Fruit fly (Drosophila melanogaster) whole organism, embryonic: ENCODE data around the gene trbl.

Experiments
- Asciz ChIP-seq: fragments of 200-800 bp; sonication (Bioruptor generic); optimal IDR thresholded peaks from 2 replicates; lab custom pipeline; 2017; ENCODE audit warnings: missing biosample characterization, mild to moderate bottlenecking, missing genetic modification characterization, missing genetic modification reagents
- BEAF-32 ChIP-seq: fragments of 200-800 bp; sonication (Bioruptor generic); optimal IDR thresholded peaks from 3 replicates; lab custom pipeline; 2017; ENCODE audit warnings: missing biosample characterization, missing genetic modification characterization, mild to moderate bottlenecking, moderate library complexity, missing genetic modification reagents
- Blimp-1 ChIP-seq: fragments of 200-800 bp; sonication (Bioruptor generic); optimal IDR thresholded peaks from 3 replicates; lab custom pipeline; 2018; ENCODE audit warnings: missing biosample characterization, missing genetic modification characterization, mild to moderate bottlenecking, moderate library complexity, missing genetic modification reagents
- CG12104 ChIP-seq: fragments of 200-800 bp; sonication (Bioruptor generic); optimal IDR thresholded peaks from 3 replicates; lab custom pipeline; 2016; ENCODE audit warnings: missing biosample characterization, missing genetic modification characterization
- CG12299 ChIP-seq: fragments of 200-800 bp; sonication (Bioruptor generic); optimal IDR thresholded peaks from 2 replicates; lab custom pipeline; 2018; ENCODE audit warnings: missing biosample characterization, mild to moderate bottlenecking, missing genetic modification characterization
- CG12659 ChIP-seq: fragments of 200-800 bp; sonication (Bioruptor generic); optimal IDR thresholded peaks from 3 replicates; lab custom pipeline; 2017; ENCODE audit warnings: mild to moderate bottlenecking, missing biosample characterization, missing genetic modification reagents, missing genetic modification characterization
- CG12744 ChIP-seq: fragments of 200-800 bp; sonication (Bioruptor generic); optimal IDR thresholded peaks from 2 replicates; lab custom pipeline; 2016; ENCODE audit warnings: missing biosample characterization, missing genetic modification characterization
- CG12769 ChIP-seq: fragments of 200-800 bp; sonication (Bioruptor generic); optimal IDR thresholded peaks from 2 replicates; lab custom pipeline; 2019; ENCODE audit warnings: missing biosample characterization, mild to moderate bottlenecking, missing genetic modification characterization, moderate library complexity
- CG13775 ChIP-seq: fragments of 200-800 bp; sonication (Bioruptor generic); optimal IDR thresholded peaks from 3 replicates; lab custom pipeline; 2017; ENCODE audit warnings: missing biosample characterization, mild to moderate bottlenecking, missing genetic modification characterization
- CG1529 ChIP-seq: fragments of 200-800 bp; sonication (Bioruptor generic); optimal IDR thresholded peaks from 3 replicates; lab custom pipeline; 2018; ENCODE audit warnings: missing biosample characterization, missing genetic modification characterization
- CG1603 ChIP-seq: fragments of 200-800 bp; sonication (Bioruptor generic); optimal IDR thresholded peaks from 2 replicates; lab custom pipeline; 2019; ENCODE audit warnings: missing biosample characterization, mild to moderate bottlenecking, missing genetic modification characterization, moderate library complexity
- CG2199 ChIP-seq: fragments of 200-800 bp; sonication (Bioruptor generic); IDR thresholded peaks from 3 replicates; pipeline ENCODE4 v1.3.6; 2022; ENCODE audit warnings: missing biosample characterization, missing genetic modification characterization
- CG2678 ChIP-seq: fragments of 200-800 bp; sonication (Bioruptor generic); optimal IDR thresholded peaks from 3 replicates; lab custom pipeline; 2019; ENCODE audit warnings: missing biosample characterization, mild to moderate bottlenecking, missing genetic modification characterization, moderate library complexity
- CG2875 ChIP-seq: fragments of 200-800 bp; sonication (Bioruptor generic); optimal IDR thresholded peaks from 2 replicates; lab custom pipeline; 2017; ENCODE audit warnings: missing biosample characterization, mild to moderate bottlenecking, missing genetic modification characterization, missing genetic modification reagents
- CG30431 ChIP-seq: fragments of 200-800 bp; sonication (Bioruptor generic); optimal IDR thresholded peaks from 2 replicates; lab custom pipeline; 2017; ENCODE audit warnings: missing biosample characterization, missing genetic modification characterization
- CG3281 ChIP-seq: fragments of 200-800 bp; sonication (Bioruptor generic); optimal IDR thresholded peaks from 3 replicates; lab custom pipeline; 2017; ENCODE audit warnings: missing biosample characterization, mild to moderate bottlenecking, missing genetic modification characterization
- CG6765 ChIP-seq: fragments of 200-800 bp; sonication (Bioruptor generic); optimal IDR thresholded peaks from 3 replicates; lab custom pipeline; 2017; ENCODE audit warnings: missing biosample characterization, mild to moderate bottlenecking, missing genetic modification characterization
- CG6813 ChIP-seq: fragments of 200-800 bp; sonication (Bioruptor generic); optimal IDR thresholded peaks from 2 replicates; lab custom pipeline; 2017; ENCODE audit warnings: missing biosample characterization, missing genetic modification characterization, mild to moderate bottlenecking, moderate library complexity, missing genetic modification reagents
- CG7745 ChIP-seq: fragments of 200-800 bp; sonication (Bioruptor generic); optimal IDR thresholded peaks from 2 replicates; lab custom pipeline; 2018; ENCODE audit warnings: missing biosample characterization, mild to moderate bottlenecking, missing genetic modification characterization, moderate library complexity
- CG7928 ChIP-seq: fragments of 200-800 bp; sonication (Bioruptor generic); optimal IDR thresholded peaks from 2 replicates; lab custom pipeline; 2017; ENCODE audit warnings: missing biosample characterization, mild to moderate bottlenecking, missing genetic modification characterization
- CG8290 ChIP-seq, 3 experiments: fragments of 200-800 bp; sonication (Bioruptor generic); optimal IDR thresholded peaks; 2 replicates each; lab custom pipeline; 2016 to 2019; ENCODE audit warnings: missing biosample characterization in 3 of 3, missing genetic modification characterization in 3 of 3, mild to moderate bottlenecking in 2 of 3, moderate library complexity in 1 of 3
- CG8359 ChIP-seq: fragments of 200-800 bp; sonication (Bioruptor generic); optimal IDR thresholded peaks from 2 replicates; lab custom pipeline; 2017; ENCODE audit warnings: missing biosample characterization, mild to moderate bottlenecking, missing genetic modification characterization, borderline replicate concordance
- CrebB ChIP-seq: fragments of 200-800 bp; sonication (Bioruptor generic); optimal IDR thresholded peaks from 3 replicates; lab custom pipeline; 2018; ENCODE audit warnings: missing biosample characterization, mild to moderate bottlenecking, missing genetic modification characterization
- Dek ChIP-seq: fragments of 200-800 bp; sonication (Bioruptor generic); optimal IDR thresholded peaks from 3 replicates; lab custom pipeline; 2019; ENCODE audit warnings: missing biosample characterization, mild to moderate bottlenecking, missing genetic modification characterization, moderate library complexity
- HmgZ ChIP-seq: fragments of 200-800 bp; sonication (Bioruptor generic); optimal IDR thresholded peaks from 2 replicates; lab custom pipeline; 2018; ENCODE audit warnings: missing biosample characterization, mild to moderate bottlenecking, missing genetic modification characterization
- Lpt ChIP-seq: fragments of >200 bp; optimal IDR thresholded peaks from 2 replicates; lab custom pipeline; 2018; ENCODE audit warnings: missing biosample characterization, missing genetic modification characterization
- MBD-R2 ChIP-seq: fragments of 200-800 bp; sonication (Bioruptor generic); IDR thresholded peaks from 2 replicates; pipeline ENCODE4 v1.3.6; 2022; ENCODE audit warnings: missing biosample characterization, missing genetic modification characterization
- MTF-1 ChIP-seq: fragments of 200-800 bp; sonication (Bioruptor generic); optimal IDR thresholded peaks from 2 replicates; lab custom pipeline; 2018; ENCODE audit warnings: missing biosample characterization, mild to moderate bottlenecking, missing genetic modification characterization, borderline replicate concordance
- Mad ChIP-seq: fragments of 200-800 bp; sonication (Bioruptor generic); optimal IDR thresholded peaks from 2 replicates; lab custom pipeline; 2016; ENCODE audit warnings: missing biosample characterization, missing genetic modification characterization
- ac ChIP-seq: fragments of 200-800 bp; sonication (Bioruptor generic); optimal IDR thresholded peaks from 3 replicates; lab custom pipeline; 2017; ENCODE audit warnings: missing biosample characterization, mild to moderate bottlenecking, missing genetic modification characterization
- bigmax ChIP-seq: fragments of 200-800 bp; sonication (Bioruptor generic); optimal IDR thresholded peaks from 2 replicates; lab custom pipeline; 2018; ENCODE audit warnings: missing biosample characterization, mild to moderate bottlenecking, missing genetic modification characterization
- chif ChIP-seq, 2 experiments: fragments of 200-800 bp; sonication (Bioruptor generic); optimal IDR thresholded peaks; 3 replicates each; lab custom pipeline; 2016; ENCODE audit warnings: missing biosample characterization in 2 of 2, missing genetic modification characterization in 2 of 2
- crp ChIP-seq, 2 experiments: fragments of 200-800 bp; sonication (Bioruptor generic); optimal IDR thresholded peaks; 2 replicates in 1 of 2; 3 replicates in 1 of 2; lab custom pipeline; 2017; ENCODE audit warnings: missing biosample characterization in 2 of 2, missing genetic modification characterization in 2 of 2, mild to moderate bottlenecking in 1 of 2, moderate library complexity in 1 of 2
- dati ChIP-seq: fragments of 200-800 bp; sonication (Bioruptor generic); IDR thresholded peaks from 2 replicates; pipeline ENCODE4 v1.3.6; 2022; ENCODE audit warnings: missing biosample characterization, missing genetic modification characterization
- fd102C ChIP-seq: fragments of 200-800 bp; sonication (Bioruptor generic); optimal IDR thresholded peaks from 2 replicates; lab custom pipeline; 2018; ENCODE audit warnings: missing biosample characterization, mild to moderate bottlenecking, missing genetic modification characterization, moderate library complexity
- gsb-n ChIP-seq: fragments of 200-800 bp; sonication (Bioruptor generic); optimal IDR thresholded peaks from 3 replicates; lab custom pipeline; 2018; ENCODE audit warnings: missing biosample characterization, mild to moderate bottlenecking, missing genetic modification characterization
- hb ChIP-seq: fragments of 200-800 bp; sonication (Bioruptor generic); IDR thresholded peaks from 3 replicates; pipeline ENCODE4 v1.3.6; 2022; ENCODE audit warnings: missing biosample characterization, missing genetic modification characterization; ENCODE audit not compliant: partially characterized antibody
- onecut ChIP-seq: fragments of 200-800 bp; sonication (Bioruptor generic); IDR thresholded peaks from 2 replicates; pipeline ENCODE4 v1.3.6; 2022; ENCODE audit warnings: missing biosample characterization, missing genetic modification characterization
- row ChIP-seq: fragments of 200-800 bp; sonication (Bioruptor generic); IDR thresholded peaks from 3 replicates; pipeline ENCODE4 v1.3.6; 2022; ENCODE audit warnings: missing biosample characterization, missing genetic modification characterization
- schlank ChIP-seq: fragments of 200-800 bp; sonication (Bioruptor generic); optimal IDR thresholded peaks from 2 replicates; lab custom pipeline; 2018; ENCODE audit warnings: missing biosample characterization, mild to moderate bottlenecking, missing genetic modification characterization
- scrt ChIP-seq: fragments of 200-800 bp; sonication (Bioruptor generic); optimal IDR thresholded peaks from 2 replicates; lab custom pipeline; 2018; ENCODE audit warnings: missing biosample characterization, mild to moderate bottlenecking, missing genetic modification characterization, moderate library complexity
- zen2 ChIP-seq: fragments of 200-800 bp; sonication (Bioruptor generic); IDR thresholded peaks from 3 replicates; pipeline ENCODE4 v1.3.6; 2022; ENCODE audit warnings: missing biosample characterization, missing genetic modification characterization; ENCODE audit not compliant: partially characterized antibody

Gene trbl

DNA sequence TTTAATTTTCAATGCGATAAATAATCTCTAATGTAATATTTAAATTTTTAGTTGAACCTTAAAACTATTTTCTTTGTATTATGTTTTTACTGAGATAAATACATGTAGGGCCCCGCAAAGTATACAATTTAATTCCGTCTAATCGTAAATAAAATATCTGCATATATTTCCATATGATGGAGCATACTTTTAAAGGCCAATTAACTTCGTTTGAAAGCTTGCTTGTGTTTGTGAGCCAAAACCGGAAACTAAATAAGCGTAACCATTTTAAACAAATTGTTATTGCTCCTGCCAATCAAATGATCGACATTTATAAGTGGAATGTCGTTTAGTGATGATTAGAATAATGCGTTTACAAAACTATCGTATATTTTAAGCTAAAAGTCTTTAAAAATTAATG is 9.4 kb upstream of the trbl start (continued):
- TF ChIP-seq CG12769 (tag; lab: Kevin White, UChicago) (no peak), CG30431 (GFP tag; lab: Kevin White, UChicago) (no peak), Blimp-1 (GFP tag; lab: Kevin White, UChicago) (no peak)
- TF ChIP-seq, all 482 proteins: peak for 26

DNA sequence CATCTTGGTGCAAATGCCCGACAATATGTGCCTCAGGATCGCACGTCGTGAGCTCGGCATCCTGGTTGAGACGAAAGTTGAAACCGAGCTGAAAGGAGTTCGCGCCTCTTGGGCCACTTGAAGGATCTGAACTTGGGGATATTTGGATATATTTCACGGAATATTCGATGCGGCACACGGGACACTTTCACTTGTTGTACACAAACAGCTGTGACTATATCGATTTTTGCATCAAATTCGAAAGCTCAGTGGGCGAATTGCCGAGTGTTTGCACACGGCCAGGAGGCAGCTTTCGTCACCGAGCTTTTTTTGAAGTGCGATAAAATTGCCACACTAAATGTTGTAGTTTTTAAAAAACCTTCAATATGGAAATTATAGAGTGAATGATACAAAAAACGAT is 8.9 kb upstream of the trbl start, which contains the start of gene CG13248:
TSS of gene CG13248 (minus strand) at position 222 of the 400 bp plus-strand sequence.
- TF ChIP-seq MBD-R2 (GFP tag; lab: Robert Waterston, UW) (peak; percentile 22; the same call in 1 of the 2 replicates), ac (no peak), dati (GFP tag; lab: Robert Waterston, UW) (no peak), crp (GFP tag; optimal IDR thresholded peaks at IDR 0.05; lab: Kevin White, UChicago) (peak in 1 of 2 experiments; percentile 15), scrt (GFP tag; lab: Kevin White, UChicago) (peak; percentile 63), CG7928 (GFP tag; lab: Kevin White, UChicago) (no peak), onecut (GFP tag; lab: Robert Waterston, UW) (peak; percentile 95), CG2199 (GFP tag; lab: Robert Waterston, UW) (0 out of 3 replicates have a peak, but pooled peaks have one; percentile 4), CG1529 (no peak), CG8290 (GFP tag; optimal IDR thresholded peaks at IDR 0.05; lab: Kevin White, UChicago) (no peak), CG8290 (tag; optimal IDR thresholded peaks at IDR 0.05; lab: Kevin White, UChicago) (no peak)
- TF ChIP-seq, all 482 proteins: peak for 5

DNA sequence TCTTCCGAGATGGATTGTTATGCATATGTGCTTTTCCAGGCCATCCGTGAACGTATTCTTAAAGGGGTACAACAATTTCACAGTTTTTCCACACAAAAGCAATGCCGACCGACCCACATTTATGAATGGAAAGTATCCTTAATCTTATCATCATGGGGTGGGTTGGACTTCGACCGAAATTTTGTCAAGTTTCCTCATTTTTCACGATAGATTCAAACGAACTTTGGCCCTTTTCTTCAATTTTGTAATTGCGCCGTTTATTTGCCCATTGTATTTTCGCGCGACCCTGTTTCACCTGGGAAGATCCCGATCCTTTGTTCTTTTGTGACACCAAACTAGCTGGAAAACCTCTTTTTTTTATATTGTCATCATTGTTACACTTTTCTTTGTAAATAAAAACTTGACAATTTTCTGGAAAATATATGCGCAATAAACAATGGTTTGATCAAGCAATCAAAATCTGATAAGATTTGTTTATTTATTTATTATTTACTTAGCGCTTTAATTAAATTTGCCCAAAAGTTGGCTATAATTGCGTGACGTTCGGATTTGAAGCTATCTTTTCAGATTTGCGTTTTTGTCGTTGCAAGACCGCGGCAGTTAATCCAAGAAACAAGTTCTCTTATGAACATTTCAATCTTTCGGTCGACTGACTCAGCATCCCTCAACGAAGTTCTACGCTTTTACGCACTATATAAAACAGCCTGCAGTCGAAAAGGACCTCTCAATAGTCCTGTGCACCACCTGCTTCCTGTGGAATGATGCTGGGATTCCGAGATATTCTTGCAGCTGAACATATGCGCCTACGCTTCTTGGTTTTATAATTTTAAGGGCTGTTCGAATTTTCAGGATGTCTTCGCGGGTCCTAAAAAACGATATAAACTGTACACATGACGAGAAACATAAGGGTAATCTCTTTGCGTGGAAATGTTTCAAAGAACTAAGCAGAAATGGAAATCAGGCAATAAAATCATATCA is 4.9 kb upstream of the trbl start:
- TF ChIP-seq bigmax (GFP tag; lab: Kevin White, UChicago): no peak
- TF ChIP-seq Lpt: no peak
- TF ChIP-seq Asciz (GFP tag; lab: Kevin White, UChicago): peak; percentile 57
- peak; percentile 13 for TF ChIP-seq fd102C (GFP tag; lab: Kevin White, UChicago)
- no peak for TF ChIP-seq CG8359
- peak; percentile 25 for TF ChIP-seq gsb-n (tag; lab: Kevin White, UChicago)
- TF ChIP-seq hb (GFP tag; lab: Robert Waterston, UW): no peak
- no peak for TF ChIP-seq Mad (GFP tag; lab: Kevin White, UChicago)
- peak; percentile 9 for TF ChIP-seq CG12659 (GFP tag; lab: Kevin White, UChicago)
- no peak for TF ChIP-seq CG13775
- peak; percentile 43 for TF ChIP-seq CG3281
- peak; percentile 15 for TF ChIP-seq Dek (tag; lab: Kevin White, UChicago)
- TF ChIP-seq row: no peak
- peak; percentile 9 for TF ChIP-seq CG1603 (tag; lab: Kevin White, UChicago)
- TF ChIP-seq CG2875 (GFP tag; lab: Kevin White, UChicago): peak; percentile 22
- TF ChIP-seq HmgZ (tag; lab: Kevin White, UChicago): peak; percentile 48
- no peak for TF ChIP-seq zen2
- TF ChIP-seq CG7745 (tag; lab: Kevin White, UChicago): peak; percentile 88
- peak; percentile 56 for TF ChIP-seq CG6813 (GFP tag; lab: Kevin White, UChicago)
- no peak for TF ChIP-seq CG8290 (GFP tag; optimal IDR thresholded peaks at IDR 0.05; lab: Kevin White, UChicago)
- TF ChIP-seq CG8290 (tag; optimal IDR thresholded peaks at IDR 0.05; lab: Kevin White, UChicago): peak in 1 of 2 experiments; percentile 34
- TF ChIP-seq CG12299 (tag; lab: Kevin White, UChicago): peak; percentile 34
- TF ChIP-seq BEAF-32 (GFP tag; lab: Kevin White, UChicago): no peak
- peak; percentile 60 for TF ChIP-seq CrebB
- TF ChIP-seq CG2678: peak; percentile 49
- peak; percentile 46 for TF ChIP-seq CG6765 (GFP tag; lab: Kevin White, UChicago)
- TF ChIP-seq ac: peak; percentile 21
- TF ChIP-seq CG12744 (GFP tag; lab: Kevin White, UChicago): peak; percentile 25
- peak; percentile 30 for TF ChIP-seq MTF-1
- TF ChIP-seq schlank (tag; lab: Kevin White, UChicago): peak; percentile 36
- TF ChIP-seq CG12104 (GFP tag; lab: Kevin White, UChicago): peak; percentile 9
- no peak for TF ChIP-seq chif (GFP tag; optimal IDR thresholded peaks at IDR 0.05; lab: Kevin White, UChicago)
